Fruit fly (Drosophila melanogaster) whole organism, prepupa: ENCODE data around the gene CG31650.

Source experiments
- CG11902 ChIP-seq: fragments of 200-800 bp; sonication (Bioruptor generic); optimal IDR thresholded peaks from 3 replicates; lab custom pipeline; 2016; ENCODE audit warnings: missing biosample characterization, missing genetic modification characterization
- CG15336 ChIP-seq: fragments of 200-800 bp; sonication (Bioruptor generic); IDR thresholded peaks from 2 replicates; pipeline ENCODE4 v1.3.6; 2022; ENCODE audit warnings: missing biosample characterization, missing genetic modification characterization
- CG1621 ChIP-seq: fragments of 200-800 bp; sonication (Bioruptor generic); optimal IDR thresholded peaks from 3 replicates; lab custom pipeline; 2018; ENCODE audit warnings: missing biosample characterization, mild to moderate bottlenecking, missing genetic modification characterization
- CG16779 ChIP-seq: fragments of 200-800 bp; sonication (Bioruptor generic); optimal IDR thresholded peaks from 3 replicates; lab custom pipeline; 2017; ENCODE audit warnings: missing biosample characterization, mild to moderate bottlenecking, missing genetic modification characterization
- CG3919 ChIP-seq: fragments of 200-800 bp; sonication (Bioruptor generic); optimal IDR thresholded peaks from 3 replicates; lab custom pipeline; 2016; ENCODE audit warnings: missing biosample characterization, missing genetic modification characterization
- CG6854 ChIP-seq: fragments of 200-800 bp; sonication (Bioruptor generic); optimal IDR thresholded peaks from 2 replicates; lab custom pipeline; 2017; ENCODE audit warnings: missing biosample characterization, mild to moderate bottlenecking, missing genetic modification characterization
- Hr4 ChIP-seq: fragments of 200-800 bp; sonication (Bioruptor generic); optimal IDR thresholded peaks from 3 replicates; lab custom pipeline; 2016; ENCODE audit warnings: missing biosample characterization, missing genetic modification characterization
- esn ChIP-seq: fragments of 200-800 bp; sonication (Bioruptor generic); optimal IDR thresholded peaks from 2 replicates; lab custom pipeline; 2016; ENCODE audit warnings: missing biosample characterization, mild to moderate bottlenecking, missing genetic modification characterization, moderate library complexity
- fkh ChIP-seq: fragments of 200-800 bp; sonication (Bioruptor generic); optimal IDR thresholded peaks from 3 replicates; lab custom pipeline; 2017; ENCODE audit warnings: missing biosample characterization, mild to moderate bottlenecking, missing genetic modification characterization, moderate library complexity
- lz ChIP-seq: fragments of 200-800 bp; sonication (Bioruptor generic); optimal IDR thresholded peaks from 3 replicates; lab custom pipeline; 2016; ENCODE audit warnings: missing biosample characterization, missing genetic modification characterization
- pdm3 ChIP-seq: fragments of 200-800 bp; sonication (Bioruptor generic); optimal IDR thresholded peaks from 3 replicates; lab custom pipeline; 2016; ENCODE audit warnings: missing biosample characterization, missing genetic modification characterization
- ss ChIP-seq, 2 experiments: fragments of 200-800 bp; sonication (Bioruptor generic); optimal IDR thresholded peaks; 2 replicates in 1 of 2; 3 replicates in 1 of 2; lab custom pipeline; 2017 to 2018; ENCODE audit warnings: mild to moderate bottlenecking in 2 of 2, missing biosample characterization in 2 of 2, missing genetic modification characterization in 2 of 2, moderate library complexity in 1 of 2
- svp ChIP-seq: fragments of 200-800 bp; sonication (Bioruptor generic); peaks from one replicate; lab custom pipeline; 2016; ENCODE audit warnings: missing biosample characterization, missing genetic modification characterization

dm6 chr2L:5029809-5030108, 14.8 kb downstream of the CG31650 start:
- no peak for TF ChIP-seq svp (GFP tag; lab: Kevin White, UChicago)
- TF ChIP-seq CG15336 (GFP tag; lab: Robert Waterston, UW), result no peak
- TF ChIP-seq CG16779 (tag; lab: Kevin White, UChicago), result no peak
- no peak for TF ChIP-seq ss (GFP tag; optimal IDR thresholded peaks at IDR 0.05; lab: Kevin White, UChicago)
- TF ChIP-seq CG1621 (tag; lab: Kevin White, UChicago), result no peak
- no peak for TF ChIP-seq pdm3 (GFP tag; lab: Kevin White, UChicago)
- no peak for TF ChIP-seq lz
- TF ChIP-seq Hr4 (GFP tag; lab: Kevin White, UChicago), result no peak
- no peak for TF ChIP-seq CG3919 (GFP tag; lab: Kevin White, UChicago)
- TF ChIP-seq esn (GFP tag; lab: Kevin White, UChicago), result no peak
- no peak for TF ChIP-seq CG11902 (GFP tag; lab: Kevin White, UChicago)
- no peak for TF ChIP-seq CG6854 (GFP tag; lab: Kevin White, UChicago)
- TF ChIP-seq fkh (GFP tag; lab: Kevin White, UChicago), result no peak
